Worm (Caenorhabditis elegans) whole organism, L3 larva: ENCODE measurements around the gene srab-10.

Experiments used
- ceh-28 ChIP-seq: fragments of 150-350 bp; optimal IDR thresholded peaks from 2 replicates; lab custom pipeline; 2014; ENCODE audit warnings: missing biosample characterization, missing genetic modification reagents, missing genetic modification characterization
- daf-12 ChIP-seq: fragments of 150-350 bp; optimal IDR thresholded peaks from 2 replicates; lab custom pipeline; 2014; ENCODE audit warnings: missing biosample characterization, missing genetic modification reagents, missing genetic modification characterization
- elt-1 ChIP-seq: fragments of 150-350 bp; optimal IDR thresholded peaks from 2 replicates; lab custom pipeline; 2014; ENCODE audit warnings: missing biosample characterization, missing genetic modification characterization
- fos-1 ChIP-seq: fragments of 150-350 bp; optimal IDR thresholded peaks from 2 replicates; lab custom pipeline; 2014; ENCODE audit warnings: missing biosample characterization, missing genetic modification characterization
- mdl-1 ChIP-seq: fragments of 150-350 bp; optimal IDR thresholded peaks from 2 replicates; lab custom pipeline; 2014; ENCODE audit warnings: missing biosample characterization, missing genetic modification characterization
- nhr-237 ChIP-seq: fragments of 150-350 bp; optimal IDR thresholded peaks from 2 replicates; lab custom pipeline; 2014; ENCODE audit warnings: missing biosample characterization, missing genetic modification characterization
- ztf-11 ChIP-seq: fragments of 150-350 bp; optimal IDR thresholded peaks from 2 replicates; lab custom pipeline; 2014; ENCODE audit warnings: missing biosample characterization, missing genetic modification characterization

- TF ChIP-seq elt-1 (tag; lab: Kevin White, UChicago): no peak
- TF ChIP-seq daf-12 (tag; lab: Kevin White, UChicago): no peak
- no peak for TF ChIP-seq mdl-1 (tag; lab: Kevin White, UChicago)
- no peak for TF ChIP-seq nhr-237 (tag; lab: Kevin White, UChicago)
- no peak for TF ChIP-seq ztf-11
- TF ChIP-seq fos-1 (tag; lab: Kevin White, UChicago): no peak
- no peak for TF ChIP-seq ceh-28
Observed at ce11 chrV:3166260-3166659, 21.9 kb upstream of the srab-10 start, which contains the start of gene C36C5.4.
